Fruit fly (Drosophila melanogaster): ENCODE data around the gene mtgo.
A peak's percentile ranks its signal among the peaks of the same experiment; 100 is the strongest.

- no peak for TF ChIP-seq CG11617 (GFP tag; optimal IDR thresholded peaks at IDR 0.05)
- no peak for TF ChIP-seq kay (GFP tag; ENCODE audit: borderline replicate concordance)
- TF ChIP-seq toe (GFP tag; optimal IDR thresholded peaks at IDR 0.05), result no peak
- no peak for TF ChIP-seq CG7101 (tag; optimal IDR thresholded peaks at IDR 0.05)
- TF ChIP-seq pad (GFP tag; optimal IDR thresholded peaks at IDR 0.05), result peak; percentile 93
- TF ChIP-seq tj (GFP tag; optimal IDR thresholded peaks at IDR 0.05), result peak; percentile 98
- TF ChIP-seq CG7045 (GFP tag; optimal IDR thresholded peaks at IDR 0.05), result no peak
- no peak for TF ChIP-seq ovo (GFP tag; optimal IDR thresholded peaks at IDR 0.05)
- TF ChIP-seq Mnt (GFP tag; optimal IDR thresholded peaks at IDR 0.05), result no peak
- no peak for TF ChIP-seq Clk (GFP tag; optimal IDR thresholded peaks at IDR 0.05)
Observed at dm6 chr2L:16538931-16539330, 5.9 kb upstream of the mtgo start.
